Worm (Caenorhabditis elegans): ENCODE data around the gene dop-3.

dop-3 gene

DNA sequence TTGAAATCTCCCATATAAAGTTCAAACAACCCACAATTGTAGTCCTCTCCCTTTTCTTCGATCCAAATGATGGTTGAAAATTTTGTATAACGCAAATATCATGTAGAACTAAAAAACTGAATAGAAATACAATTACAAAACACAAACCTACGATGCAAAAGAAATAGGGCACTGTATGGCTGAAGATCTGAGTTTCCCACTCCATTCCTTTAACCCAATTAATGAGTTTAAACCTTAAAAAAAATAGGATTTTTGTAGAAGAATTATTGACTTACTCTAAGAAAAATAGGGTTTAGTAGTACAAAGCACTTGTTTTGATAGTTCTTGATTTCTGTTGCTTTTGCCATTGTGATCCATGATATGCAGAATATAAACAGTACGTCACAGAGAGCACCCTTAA is 13.9 kb upstream of the dop-3 start:
- no peak for TF ChIP-seq W03F9.2 (tag; optimal IDR thresholded peaks at IDR 0.05)
- no peak for TF ChIP-seq him-1 (tag; optimal IDR thresholded peaks at IDR 0.05)
- no peak for TF ChIP-seq dao-5 (tag; optimal IDR thresholded peaks at IDR 0.05)

DNA sequence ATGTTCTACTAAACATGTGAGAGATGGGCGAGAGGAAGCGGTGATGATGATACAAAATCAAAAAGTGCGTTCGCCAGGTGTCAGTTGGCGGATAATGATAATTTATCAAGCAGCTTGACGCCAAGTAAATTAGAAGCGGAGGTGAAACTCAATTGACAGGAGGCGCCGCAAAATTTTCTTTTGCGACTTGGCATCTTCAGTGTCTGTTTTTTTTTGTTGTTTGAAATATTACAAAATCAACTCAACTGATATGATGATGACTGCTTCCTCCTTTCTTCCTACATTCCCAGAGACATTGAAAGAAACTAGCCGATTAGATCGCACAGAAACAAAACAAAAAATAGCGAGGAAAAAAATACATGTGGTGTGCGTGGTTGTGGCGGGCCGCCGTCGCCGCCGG is 6.5 kb upstream of the dop-3 start:
- TF ChIP-seq dao-5 (tag; optimal IDR thresholded peaks at IDR 0.05) (no peak), him-1 (tag; optimal IDR thresholded peaks at IDR 0.05) (no peak), W03F9.2 (tag; optimal IDR thresholded peaks at IDR 0.05) (no peak)

ce11 chrX:6572987-6573386 is 3.5 kb upstream of the dop-3 start:
- no peak for TF ChIP-seq him-1 (tag; optimal IDR thresholded peaks at IDR 0.05)
- no peak for TF ChIP-seq dao-5 (tag; optimal IDR thresholded peaks at IDR 0.05)
- no peak for TF ChIP-seq W03F9.2 (tag; optimal IDR thresholded peaks at IDR 0.05)

- TF ChIP-seq dao-5 (tag; optimal IDR thresholded peaks at IDR 0.05) (no peak), him-1 (tag; optimal IDR thresholded peaks at IDR 0.05) (no peak), W03F9.2 (tag; optimal IDR thresholded peaks at IDR 0.05) (no peak)
Observed at ce11 chrX:6562378-6562856, 7.1 kb downstream of the dop-3 start, which contains the start of gene aaim-1. Gene aaim-1, minus strand, starts transcription at chrX:6562428.

ce11 chrX:6560495-6560894 is 9.0 kb downstream of the dop-3 start:
- TF ChIP-seq him-1 (tag; optimal IDR thresholded peaks at IDR 0.05) (no peak), dao-5 (tag; optimal IDR thresholded peaks at IDR 0.05) (no peak), W03F9.2 (tag; optimal IDR thresholded peaks at IDR 0.05) (no peak)

DNA sequence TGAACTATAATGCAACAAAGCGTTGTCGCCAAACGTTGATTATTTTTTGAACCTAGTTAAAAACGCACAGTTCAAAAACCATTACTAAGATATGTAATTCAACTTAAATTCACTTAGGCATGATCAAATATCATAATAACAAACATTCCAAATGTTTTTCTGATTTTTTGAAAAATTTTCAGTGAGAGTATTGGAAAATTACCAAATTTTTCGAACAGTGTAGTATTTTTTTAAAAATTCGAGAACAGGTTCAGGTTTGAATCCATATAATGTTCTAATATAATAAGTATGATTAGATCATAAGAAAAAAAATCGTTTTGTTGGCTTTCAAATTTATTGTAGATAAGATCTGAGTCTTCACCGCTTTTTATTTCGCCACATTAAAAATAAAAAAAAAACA is 15.9 kb downstream of the dop-3 start:
- no peak for TF ChIP-seq W03F9.2 (tag; optimal IDR thresholded peaks at IDR 0.05)

ce11 chrX:6552806-6553337 is 16.7 kb downstream of the dop-3 start, which contains the start of gene svh-2:
Gene svh-2, plus strand, starts transcription at chrX:6553287.
- no peak for TF ChIP-seq dao-5 (tag; optimal IDR thresholded peaks at IDR 0.05)
- no peak for TF ChIP-seq W03F9.2 (tag; optimal IDR thresholded peaks at IDR 0.05)
- TF ChIP-seq him-1 (tag; optimal IDR thresholded peaks at IDR 0.05), result no peak

DNA sequence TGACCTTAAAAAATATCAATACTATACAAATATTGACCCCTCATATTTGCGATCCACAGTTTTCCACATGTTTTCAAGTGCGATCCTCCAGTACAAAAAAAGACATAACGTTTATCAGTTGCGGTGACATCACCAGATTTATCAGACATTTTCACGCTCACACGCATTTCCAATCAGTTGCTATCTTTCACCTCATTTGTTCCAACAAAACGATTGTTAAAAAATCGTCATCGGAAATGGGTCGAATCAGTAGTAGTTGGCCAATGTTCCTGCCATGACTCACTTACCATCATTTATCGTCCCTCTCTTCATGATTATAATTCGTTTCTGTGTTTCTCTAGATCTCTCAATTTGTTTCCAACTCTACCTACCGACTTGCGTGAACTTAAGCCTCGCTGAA is 17.8 kb downstream of the dop-3 start:
- TF ChIP-seq W03F9.2 (tag; optimal IDR thresholded peaks at IDR 0.05), result no peak
- no peak for TF ChIP-seq him-1 (tag; optimal IDR thresholded peaks at IDR 0.05)
- TF ChIP-seq dao-5 (tag; optimal IDR thresholded peaks at IDR 0.05), result no peak

ce11 chrX:6551073-6551652 is 18.4 kb downstream of the dop-3 start:
- TF ChIP-seq him-1 (tag; optimal IDR thresholded peaks at IDR 0.05) (no peak), W03F9.2 (tag; optimal IDR thresholded peaks at IDR 0.05) (no peak), dao-5 (tag; optimal IDR thresholded peaks at IDR 0.05) (no peak)

- TF ChIP-seq W03F9.2 (tag; optimal IDR thresholded peaks at IDR 0.05), result no peak
- TF ChIP-seq him-1 (tag; optimal IDR thresholded peaks at IDR 0.05), result no peak
- no peak for TF ChIP-seq dao-5 (tag; optimal IDR thresholded peaks at IDR 0.05)
Observed at ce11 chrX:6543665-6544064, 25.9 kb downstream of the dop-3 start.

ce11 chrX:6542692-6543091 is 26.8 kb downstream of the dop-3 start, which contains the start of gene T14E8.2:
Gene T14E8.2, plus strand, starts transcription at chrX:6542992.
- TF ChIP-seq him-1 (tag; optimal IDR thresholded peaks at IDR 0.05) (no peak), W03F9.2 (tag; optimal IDR thresholded peaks at IDR 0.05) (no peak), dao-5 (tag; optimal IDR thresholded peaks at IDR 0.05) (no peak)

- no peak for TF ChIP-seq W03F9.2 (tag; optimal IDR thresholded peaks at IDR 0.05)
- no peak for TF ChIP-seq dao-5 (tag; optimal IDR thresholded peaks at IDR 0.05)
- no peak for TF ChIP-seq him-1 (tag; optimal IDR thresholded peaks at IDR 0.05)
Observed at ce11 chrX:6538068-6538467, 31.5 kb downstream of the dop-3 start.

DNA sequence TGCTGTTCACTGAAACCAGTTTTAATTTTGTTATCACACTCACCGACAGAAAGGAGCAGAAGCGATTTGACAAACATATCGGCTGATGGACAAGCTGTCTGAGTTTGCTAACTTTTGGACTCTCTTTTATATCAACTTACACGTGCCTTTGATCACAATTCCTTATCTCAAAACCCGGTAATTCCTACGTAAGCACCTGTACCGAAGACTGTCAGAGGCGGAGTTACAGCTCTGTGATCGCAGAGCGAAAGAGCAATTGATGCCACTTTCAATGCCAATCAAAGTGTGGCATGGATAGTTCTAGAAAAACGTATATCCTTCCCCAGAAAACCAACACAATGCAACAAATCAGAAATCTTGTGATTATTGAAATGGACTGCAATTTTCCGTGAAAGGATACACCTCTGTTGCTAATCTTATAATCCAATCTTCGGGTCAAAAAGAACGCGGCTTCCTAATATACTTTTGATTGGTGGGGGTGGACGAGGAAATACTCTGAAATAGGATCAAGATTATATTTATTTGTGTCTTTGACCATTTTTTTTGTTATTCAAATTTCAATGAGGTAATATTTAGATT is 32.7 kb downstream of the dop-3 start, which contains the start of gene ilys-5:
TSS of gene ilys-5 (minus strand) at position 140 of the 579 bp plus-strand sequence.
- TF ChIP-seq dao-5 (tag; optimal IDR thresholded peaks at IDR 0.05) (no peak), W03F9.2 (tag; optimal IDR thresholded peaks at IDR 0.05) (no peak), him-1 (tag; optimal IDR thresholded peaks at IDR 0.05) (no peak)

DNA sequence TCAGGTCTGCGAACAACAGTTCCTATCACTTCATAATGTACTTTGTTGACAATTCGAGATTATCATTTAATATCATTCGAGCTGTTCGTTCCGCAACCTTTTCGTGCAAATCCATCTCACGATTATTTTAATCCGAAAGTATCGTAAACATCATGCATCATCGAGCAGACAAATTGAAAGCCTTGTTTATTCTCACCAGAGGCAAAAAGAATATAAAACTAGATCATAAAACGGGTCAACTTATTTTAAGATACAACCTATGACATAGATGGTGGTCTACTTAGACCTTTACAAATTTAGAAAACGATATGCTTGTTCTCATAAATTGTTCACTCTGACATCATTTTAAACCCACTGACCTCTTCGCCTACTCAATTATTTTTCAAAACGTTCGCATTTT is 36.5 kb downstream of the dop-3 start:
- TF ChIP-seq him-1 (tag; optimal IDR thresholded peaks at IDR 0.05) (no peak), dao-5 (tag; optimal IDR thresholded peaks at IDR 0.05) (no peak), W03F9.2 (tag; optimal IDR thresholded peaks at IDR 0.05) (no peak)
